Worm (Caenorhabditis elegans): Measurements from ENCODE around the gene metl-1.

The metl-1 gene

ce11 chrII:11473525-11474181, at the start of gene metl-1, which contains the start of gene W02B12.11:
TSS of gene metl-1 (minus strand) at chrII:11473575.
TSS of gene W02B12.11 (plus strand) at chrII:11473861.
- TF ChIP-seq F13C5.2 (tag; optimal IDR thresholded peaks at IDR 0.05) (peak; percentile 44), hmg-4 (GFP tag; optimal IDR thresholded peaks at IDR 0.05) (peak; percentile 22), ceh-13 (GFP tag; optimal IDR thresholded peaks at IDR 0.05) (no peak), flt-1 (GFP tag; IDR thresholded peaks at IDR 0.05) (peak; percentile 72), tbx-37 (GFP tag; conservative IDR thresholded peaks at IDR 0.05) (peak; percentile 62; the same call in 1 of the 2 replicates), tra-4 (tag; optimal IDR thresholded peaks at IDR 0.05) (no peak)

- TF ChIP-seq hnd-1 (tag; optimal IDR thresholded peaks at IDR 0.05) (no peak), ceh-13 (GFP tag; optimal IDR thresholded peaks at IDR 0.05) (no peak), flt-1 (GFP tag; IDR thresholded peaks at IDR 0.05) (no peak), hmg-4 (GFP tag; optimal IDR thresholded peaks at IDR 0.05) (no peak), tbx-37 (GFP tag; conservative IDR thresholded peaks at IDR 0.05) (no peak)
Measured at ce11 chrII:11521300-11521699, 47.9 kb upstream of the metl-1 start, which contains the start of gene Y62F5A.10. TSS of gene Y62F5A.10 (plus strand) at chrII:11521600.

ce11 chrII:11518184-11518583, 44.8 kb upstream of the metl-1 start, which contains the start of gene B0334.10:
TSS of gene B0334.10 (plus strand) at chrII:11518484.
- TF ChIP-seq flt-1 (GFP tag; IDR thresholded peaks at IDR 0.05) (no peak), hmbx-1 (tag; optimal IDR thresholded peaks at IDR 0.05) (no peak), pes-1 (GFP tag; IDR thresholded peaks at IDR 0.05) (no peak), ets-7 (tag; optimal IDR thresholded peaks at IDR 0.05) (no peak), ceh-36 (tag; optimal IDR thresholded peaks at IDR 0.05) (no peak), hnd-1 (tag; optimal IDR thresholded peaks at IDR 0.05) (no peak), aly-1 (tag; optimal IDR thresholded peaks at IDR 0.05) (no peak)

- TF ChIP-seq ceh-13 (GFP tag; optimal IDR thresholded peaks at IDR 0.05), result no peak
- no peak for TF ChIP-seq scrt-1 (GFP tag; IDR thresholded peaks at IDR 0.05)
- TF ChIP-seq tbx-37 (GFP tag; conservative IDR thresholded peaks at IDR 0.05), result no peak
- no peak for TF ChIP-seq F13C5.2 (tag; optimal IDR thresholded peaks at IDR 0.05)
- no peak for TF ChIP-seq tra-4 (tag; optimal IDR thresholded peaks at IDR 0.05)
- TF ChIP-seq ceh-36 (tag; optimal IDR thresholded peaks at IDR 0.05), result no peak
- no peak for TF ChIP-seq aly-1 (tag; optimal IDR thresholded peaks at IDR 0.05)
- TF ChIP-seq pes-1 (GFP tag; IDR thresholded peaks at IDR 0.05), result no peak
- TF ChIP-seq tbx-11 (GFP tag; IDR thresholded peaks at IDR 0.05), result no peak
- TF ChIP-seq ama-1 (optimal IDR thresholded peaks at IDR 0.05), result no peak
- no peak for TF ChIP-seq hnd-1 (tag; optimal IDR thresholded peaks at IDR 0.05)
- TF ChIP-seq hmg-4 (GFP tag; optimal IDR thresholded peaks at IDR 0.05), result no peak
- TF ChIP-seq hmbx-1 (tag; optimal IDR thresholded peaks at IDR 0.05), result no peak
- TF ChIP-seq sea-1 (GFP tag; conservative IDR thresholded peaks at IDR 0.05), result no peak
- TF ChIP-seq B0310.2 (tag; optimal IDR thresholded peaks at IDR 0.05), result no peak
Measured at ce11 chrII:11514775-11515174, 41.4 kb upstream of the metl-1 start, which contains the start of gene srh-44. TSS of gene srh-44 (plus strand) at chrII:11515075.

ce11 chrII:11512921-11513320, 39.5 kb upstream of the metl-1 start:
- TF ChIP-seq flt-1 (GFP tag; IDR thresholded peaks at IDR 0.05) (no peak), ceh-36 (tag; optimal IDR thresholded peaks at IDR 0.05) (no peak), hmbx-1 (tag; optimal IDR thresholded peaks at IDR 0.05) (no peak), sea-1 (GFP tag; conservative IDR thresholded peaks at IDR 0.05) (no peak)

ce11 chrII:11510373-11510772, 37.0 kb upstream of the metl-1 start, which contains the start of gene npr-41:
TSS of gene npr-41 (plus strand) at chrII:11510673.
- TF ChIP-seq ama-1 (optimal IDR thresholded peaks at IDR 0.05) (no peak), ceh-36 (tag; optimal IDR thresholded peaks at IDR 0.05) (no peak), ets-7 (tag; optimal IDR thresholded peaks at IDR 0.05) (no peak), tra-4 (tag; optimal IDR thresholded peaks at IDR 0.05) (no peak), flt-1 (GFP tag; IDR thresholded peaks at IDR 0.05) (no peak), pes-1 (GFP tag; IDR thresholded peaks at IDR 0.05) (no peak), hnd-1 (tag; optimal IDR thresholded peaks at IDR 0.05) (no peak), hmg-4 (GFP tag; optimal IDR thresholded peaks at IDR 0.05) (no peak), scrt-1 (GFP tag; IDR thresholded peaks at IDR 0.05) (no peak), ceh-13 (GFP tag; optimal IDR thresholded peaks at IDR 0.05) (no peak), B0310.2 (tag; optimal IDR thresholded peaks at IDR 0.05) (no peak), aly-1 (tag; optimal IDR thresholded peaks at IDR 0.05) (no peak), tbx-11 (GFP tag; IDR thresholded peaks at IDR 0.05) (no peak), sea-1 (GFP tag; conservative IDR thresholded peaks at IDR 0.05) (no peak), F13C5.2 (tag; optimal IDR thresholded peaks at IDR 0.05) (no peak)

- TF ChIP-seq B0310.2 (tag; optimal IDR thresholded peaks at IDR 0.05), result no peak
- TF ChIP-seq scrt-1 (GFP tag; IDR thresholded peaks at IDR 0.05), result 0 out of 2 replicates have a peak, but pooled peaks have one; percentile 37
- TF ChIP-seq ceh-36 (tag; optimal IDR thresholded peaks at IDR 0.05), result peak; percentile 86
Measured at ce11 chrII:11503761-11504160, 30.4 kb upstream of the metl-1 start.

ce11 chrII:11501956-11502355, 28.6 kb upstream of the metl-1 start:
- TF ChIP-seq scrt-1 (GFP tag; IDR thresholded peaks at IDR 0.05) (no peak), tra-4 (tag; optimal IDR thresholded peaks at IDR 0.05) (no peak), aly-1 (tag; optimal IDR thresholded peaks at IDR 0.05) (no peak), F13C5.2 (tag; optimal IDR thresholded peaks at IDR 0.05) (no peak), tbx-37 (GFP tag; conservative IDR thresholded peaks at IDR 0.05) (no peak), hmbx-1 (tag; optimal IDR thresholded peaks at IDR 0.05) (no peak)

Measured in whole organism, early embryonic.